Fruit fly (Drosophila melanogaster) whole organism, prepupa: Measurements from ENCODE around the gene ouib.

Experiments used
- CG10669 ChIP-seq: fragments of 200-800 bp; sonication (Bioruptor generic); optimal IDR thresholded peaks from 3 replicates; lab custom pipeline; 2018; ENCODE audit warnings: missing biosample characterization, mild to moderate bottlenecking, missing genetic modification characterization, moderate library complexity
- CG11294 ChIP-seq: fragments of 200-800 bp; sonication (Bioruptor generic); IDR thresholded peaks from 2 replicates; pipeline ENCODE4 v1.3.6; 2022; ENCODE audit warnings: missing biosample characterization, missing genetic modification characterization
- CG1621 ChIP-seq: fragments of 200-800 bp; sonication (Bioruptor generic); optimal IDR thresholded peaks from 3 replicates; lab custom pipeline; 2018; ENCODE audit warnings: missing biosample characterization, mild to moderate bottlenecking, missing genetic modification characterization
- CG16779 ChIP-seq: fragments of 200-800 bp; sonication (Bioruptor generic); optimal IDR thresholded peaks from 3 replicates; lab custom pipeline; 2017; ENCODE audit warnings: missing biosample characterization, mild to moderate bottlenecking, missing genetic modification characterization
- CG3032 ChIP-seq: fragments of 200-800 bp; optimal IDR thresholded peaks from 2 replicates; lab custom pipeline; 2019; ENCODE audit warnings: missing biosample characterization, mild to moderate bottlenecking, missing genetic modification characterization, moderate library complexity
- CG31627 ChIP-seq: fragments of 200-800 bp; sonication (Bioruptor generic); optimal IDR thresholded peaks from 3 replicates; lab custom pipeline; 2016; ENCODE audit warnings: missing biosample characterization, missing genetic modification characterization
- CG34406 ChIP-seq: fragments of 200-800 bp; sonication (Bioruptor generic); optimal IDR thresholded peaks from 3 replicates; lab custom pipeline; 2016; ENCODE audit warnings: missing biosample characterization, missing genetic modification characterization
- CG3919 ChIP-seq: fragments of 200-800 bp; sonication (Bioruptor generic); optimal IDR thresholded peaks from 3 replicates; lab custom pipeline; 2016; ENCODE audit warnings: missing biosample characterization, missing genetic modification characterization
- CG6163 ChIP-seq: fragments of 200-800 bp; sonication (Bioruptor generic); IDR thresholded peaks from 3 replicates; pipeline ENCODE4 v1.3.6; 2022; ENCODE audit warnings: missing biosample characterization, missing genetic modification characterization
- CG6276 ChIP-seq: fragments of 200-800 bp; sonication (Bioruptor generic); optimal IDR thresholded peaks from 2 replicates; lab custom pipeline; 2017; ENCODE audit warnings: missing biosample characterization, mild to moderate bottlenecking, missing genetic modification characterization
- CG6808 ChIP-seq: fragments of 200-800 bp; sonication (Bioruptor generic); optimal IDR thresholded peaks from 3 replicates; lab custom pipeline; 2017; ENCODE audit warnings: missing biosample characterization, missing genetic modification characterization, mild to moderate bottlenecking, moderate library complexity, missing genetic modification reagents
- CG6854 ChIP-seq: fragments of 200-800 bp; sonication (Bioruptor generic); optimal IDR thresholded peaks from 2 replicates; lab custom pipeline; 2017; ENCODE audit warnings: missing biosample characterization, mild to moderate bottlenecking, missing genetic modification characterization
- CG7368 ChIP-seq: fragments of 200-800 bp; sonication (Bioruptor generic); optimal IDR thresholded peaks from 3 replicates; lab custom pipeline; 2016; ENCODE audit warnings: missing biosample characterization, missing genetic modification characterization
- CG8119 ChIP-seq: fragments of 200-800 bp; sonication (Bioruptor generic); IDR thresholded peaks from 3 replicates; pipeline ENCODE4 v1.3.6; 2022; ENCODE audit warnings: missing biosample characterization, missing genetic modification characterization
- CG8632 ChIP-seq: fragments of 200-800 bp; sonication (Bioruptor generic); optimal IDR thresholded peaks from 3 replicates; lab custom pipeline; 2016; ENCODE audit warnings: missing biosample characterization, missing genetic modification characterization
- CG9139 ChIP-seq: fragments of 200-800 bp; sonication (Bioruptor generic); optimal IDR thresholded peaks from 3 replicates; lab custom pipeline; 2017; ENCODE audit warnings: missing biosample characterization, mild to moderate bottlenecking, missing genetic modification characterization
- Eip78C ChIP-seq: fragments of 200-800 bp; sonication (Bioruptor generic); peaks from one replicate; lab custom pipeline; 2016; ENCODE audit warnings: missing biosample characterization, missing genetic modification characterization
- Ets21C ChIP-seq: fragments of 200-800 bp; sonication (Bioruptor generic); optimal IDR thresholded peaks from 3 replicates; lab custom pipeline; 2016; ENCODE audit warnings: missing biosample characterization, missing genetic modification characterization
- Ets96B ChIP-seq: fragments of 200-800 bp; optimal IDR thresholded peaks from 2 replicates; lab custom pipeline; 2019; ENCODE audit warnings: missing biosample characterization, mild to moderate bottlenecking, missing genetic modification characterization, moderate library complexity
- Hr38 ChIP-seq: sonication (Bioruptor generic); optimal IDR thresholded peaks from 2 replicates; lab custom pipeline; 2016; ENCODE audit warnings: missing biosample characterization, missing genetic modification characterization
- Hr4 ChIP-seq: fragments of 200-800 bp; sonication (Bioruptor generic); optimal IDR thresholded peaks from 3 replicates; lab custom pipeline; 2016; ENCODE audit warnings: missing biosample characterization, missing genetic modification characterization
- Lpt ChIP-seq: fragments of 200-800 bp; sonication (Bioruptor generic); optimal IDR thresholded peaks from 3 replicates; lab custom pipeline; 2016; ENCODE audit warnings: missing biosample characterization, missing genetic modification characterization
- OdsH ChIP-seq: fragments of 200-800 bp; sonication (Bioruptor generic); optimal IDR thresholded peaks from 3 replicates; lab custom pipeline; 2016; ENCODE audit warnings: missing biosample characterization, missing genetic modification characterization
- Smox ChIP-seq: fragments of 200-800 bp; sonication (Bioruptor generic); optimal IDR thresholded peaks from 3 replicates; lab custom pipeline; 2016; ENCODE audit warnings: missing biosample characterization, missing genetic modification characterization
- Sox102F ChIP-seq: fragments of 200-800 bp; sonication (Bioruptor generic); optimal IDR thresholded peaks from 2 replicates; lab custom pipeline; 2016; ENCODE audit warnings: missing biosample characterization, mild to moderate bottlenecking, missing genetic modification characterization
- achi ChIP-seq: fragments of 200-800 bp; sonication (Bioruptor generic); optimal IDR thresholded peaks from 3 replicates; lab custom pipeline; 2016; ENCODE audit warnings: missing biosample characterization, missing genetic modification characterization
- cyc ChIP-seq: fragments of 200-800 bp; sonication (Bioruptor generic); optimal IDR thresholded peaks from 3 replicates; lab custom pipeline; 2016; ENCODE audit warnings: missing biosample characterization, missing genetic modification characterization
- dac ChIP-seq: fragments of 200-800 bp; sonication (Bioruptor generic); optimal IDR thresholded peaks from 2 replicates; lab custom pipeline; 2017; ENCODE audit warnings: missing biosample characterization, mild to moderate bottlenecking, missing genetic modification characterization
- dsx ChIP-seq: fragments of 200-800 bp; optimal IDR thresholded peaks from 3 replicates; lab custom pipeline; 2019; ENCODE audit warnings: missing biosample characterization, mild to moderate bottlenecking, missing genetic modification characterization, moderate library complexity; ENCODE audit not compliant: poor library complexity, severe bottlenecking
- eg ChIP-seq: fragments of 200-800 bp; sonication (Bioruptor generic); IDR thresholded peaks from 3 replicates; pipeline ENCODE4 v1.3.6; 2022; ENCODE audit warnings: missing biosample characterization, missing genetic modification characterization
- fkh ChIP-seq: fragments of 200-800 bp; sonication (Bioruptor generic); optimal IDR thresholded peaks from 3 replicates; lab custom pipeline; 2017; ENCODE audit warnings: missing biosample characterization, mild to moderate bottlenecking, missing genetic modification characterization, moderate library complexity
- lz ChIP-seq: fragments of 200-800 bp; sonication (Bioruptor generic); optimal IDR thresholded peaks from 3 replicates; lab custom pipeline; 2016; ENCODE audit warnings: missing biosample characterization, missing genetic modification characterization
- net ChIP-seq: fragments of 200-800 bp; sonication (Bioruptor generic); optimal IDR thresholded peaks from 3 replicates; lab custom pipeline; 2016; ENCODE audit warnings: missing biosample characterization, missing genetic modification characterization
- pdm3 ChIP-seq: fragments of 200-800 bp; sonication (Bioruptor generic); optimal IDR thresholded peaks from 3 replicates; lab custom pipeline; 2016; ENCODE audit warnings: missing biosample characterization, missing genetic modification characterization
- spab ChIP-seq: fragments of 200-800 bp; sonication (Bioruptor generic); optimal IDR thresholded peaks from 2 replicates; lab custom pipeline; 2017; ENCODE audit warnings: missing biosample characterization, mild to moderate bottlenecking, missing genetic modification characterization, missing genetic modification reagents
- ss ChIP-seq, 2 experiments: fragments of 200-800 bp; sonication (Bioruptor generic); optimal IDR thresholded peaks; 2 replicates in 1 of 2; 3 replicates in 1 of 2; lab custom pipeline; 2017 to 2018; ENCODE audit warnings: mild to moderate bottlenecking in 2 of 2, missing biosample characterization in 2 of 2, missing genetic modification characterization in 2 of 2, moderate library complexity in 1 of 2
- svp ChIP-seq: fragments of 200-800 bp; sonication (Bioruptor generic); peaks from one replicate; lab custom pipeline; 2016; ENCODE audit warnings: missing biosample characterization, missing genetic modification characterization
- topi ChIP-seq: fragments of 200-800 bp; sonication (Bioruptor generic); optimal IDR thresholded peaks from 3 replicates; lab custom pipeline; 2016; ENCODE audit warnings: missing biosample characterization, missing genetic modification characterization
- vri ChIP-seq: fragments of 200-800 bp; sonication (Bioruptor generic); optimal IDR thresholded peaks from 3 replicates; lab custom pipeline; 2016; ENCODE audit warnings: missing biosample characterization, mild to moderate bottlenecking, missing genetic modification characterization

The ouib gene

dm6 chr3R:8701197-8701596, 24.1 kb upstream of the ouib start:
- TF ChIP-seq Hr4 (GFP tag; lab: Kevin White, UChicago) (no peak), CG6276 (no peak), topi (no peak), fkh (GFP tag; lab: Kevin White, UChicago) (no peak), Eip78C (GFP tag; lab: Kevin White, UChicago) (no peak), CG6808 (no peak), achi (no peak), CG6163 (no peak), CG3032 (tag; lab: Kevin White, UChicago) (no peak), CG10669 (GFP tag; lab: Kevin White, UChicago) (no peak), CG31627 (GFP tag; lab: Kevin White, UChicago) (no peak), Ets21C (GFP tag; lab: Kevin White, UChicago) (no peak), pdm3 (GFP tag; lab: Kevin White, UChicago) (no peak), CG7368 (GFP tag; lab: Kevin White, UChicago) (no peak), lz (no peak), net (GFP tag; lab: Kevin White, UChicago) (no peak)

dm6 chr3R:8704669-8705068, 20.6 kb upstream of the ouib start:
- TF ChIP-seq achi (no peak), fkh (GFP tag; lab: Kevin White, UChicago) (peak; percentile 28), dac (GFP tag; lab: Kevin White, UChicago) (no peak)

- TF ChIP-seq CG8632 (peak; percentile 6), Smox (GFP tag; lab: Kevin White, UChicago) (no peak), CG6808 (peak; percentile 55), vri (GFP tag; lab: Kevin White, UChicago) (peak; percentile 6), Hr38 (GFP tag; lab: Kevin White, UChicago) (no peak), CG3032 (tag; lab: Kevin White, UChicago) (peak; percentile 44), CG6854 (GFP tag; lab: Kevin White, UChicago) (no peak), svp (GFP tag; lab: Kevin White, UChicago) (peak; percentile 12), Ets21C (GFP tag; lab: Kevin White, UChicago) (no peak), CG16779 (tag; lab: Kevin White, UChicago) (peak; percentile 31), dac (GFP tag; lab: Kevin White, UChicago) (no peak), CG6276 (peak; percentile 31), net (GFP tag; lab: Kevin White, UChicago) (peak; percentile 25), eg (0 out of 3 replicates have a peak, but pooled peaks have one; percentile 26), spab (peak; percentile 46), Sox102F (peak; percentile 7), CG6163 (peak; percentile 68; the same call in 2 of the 3 replicates), CG1621 (tag; lab: Kevin White, UChicago) (peak; percentile 32), OdsH (GFP tag; lab: Kevin White, UChicago) (no peak), Lpt (GFP tag; lab: Kevin White, UChicago) (no peak), dsx (no peak), cyc (no peak), CG10669 (GFP tag; lab: Kevin White, UChicago) (peak; percentile 47), Eip78C (GFP tag; lab: Kevin White, UChicago) (no peak), CG8119 (GFP tag; lab: Robert Waterston, UW) (0 out of 3 replicates have a peak, but pooled peaks have one; percentile 20), achi (no peak), ss (GFP tag; optimal IDR thresholded peaks at IDR 0.05; lab: Kevin White, UChicago) (peak; percentile 48 to 80), CG11294 (GFP tag; lab: Robert Waterston, UW) (0 out of 2 replicates have a peak, but pooled peaks have one; percentile 6), CG34406 (GFP tag; lab: Kevin White, UChicago) (peak; percentile 21), Ets96B (tag; lab: Kevin White, UChicago) (peak; percentile 43), CG3919 (GFP tag; lab: Kevin White, UChicago) (peak; percentile 17), CG9139 (GFP tag; lab: Kevin White, UChicago) (peak; percentile 51)
Measured at dm6 chr3R:8705323-8706097, 19.8 kb upstream of the ouib start.
